Fruit fly (Drosophila melanogaster): ENCODE data around the gene CG9951.

CG9951 gene

DNA sequence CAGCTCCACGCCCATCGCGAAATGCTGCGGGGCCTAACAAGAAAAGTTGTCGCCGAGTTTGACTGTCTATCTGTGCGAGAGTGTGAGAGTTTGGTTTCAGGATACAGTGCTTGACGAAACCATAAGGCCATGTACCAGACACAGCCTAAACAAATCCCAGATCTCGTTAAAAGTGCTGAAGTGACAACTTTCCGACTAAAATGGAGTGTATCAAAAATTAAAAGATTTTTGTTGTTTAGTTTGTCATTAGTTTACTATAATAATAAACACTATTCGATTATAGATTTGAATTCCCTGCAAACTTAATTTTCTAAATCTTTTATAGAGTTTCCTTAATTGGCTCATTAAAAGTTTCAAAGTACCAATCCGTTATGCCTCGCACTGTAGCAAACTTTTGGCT, 30.7 kb downstream of the CG9951 start (continued):
- no peak for TF ChIP-seq ci (GFP tag; IDR thresholded peaks at IDR 0.05)
- peak; percentile 10 for TF ChIP-seq CG17359 (tag; optimal IDR thresholded peaks at IDR 0.05)
- no peak for TF ChIP-seq CG4820 (GFP tag; optimal IDR thresholded peaks at IDR 0.05)
- no peak for TF ChIP-seq Tbp (GFP tag; optimal IDR thresholded peaks at IDR 0.05)
- no peak for TF ChIP-seq CG13123 (GFP tag; optimal IDR thresholded peaks at IDR 0.05)
- TF ChIP-seq sim (GFP tag; IDR thresholded peaks at IDR 0.05): no peak
- no peak for TF ChIP-seq HLHmδ (GFP tag; optimal IDR thresholded peaks at IDR 0.05)
- TF ChIP-seq CG17802 (tag; optimal IDR thresholded peaks at IDR 0.05): no peak
- TF ChIP-seq danr (GFP tag; IDR thresholded peaks at IDR 0.05): no peak
- TF ChIP-seq vnd (GFP tag; IDR thresholded peaks at IDR 0.05; ENCODE audit: partially characterized antibody): no peak
- no peak for TF ChIP-seq CG17912 (GFP tag; optimal IDR thresholded peaks at IDR 0.05)
- no peak for TF ChIP-seq CG18619 (GFP tag; optimal IDR thresholded peaks at IDR 0.05)
- TF ChIP-seq pnt (GFP tag; optimal IDR thresholded peaks at IDR 0.05): no peak
- no peak for TF ChIP-seq CG2116 (GFP tag; optimal IDR thresholded peaks at IDR 0.05)
- TF ChIP-seq gro (GFP tag; optimal IDR thresholded peaks at IDR 0.05): peak; percentile 1
- TF ChIP-seq Nf-YB (GFP tag; optimal IDR thresholded peaks at IDR 0.05): no peak
- no peak for TF ChIP-seq CG33557 (GFP tag; optimal IDR thresholded peaks at IDR 0.05)
- no peak for TF ChIP-seq CG2199 (GFP tag; IDR thresholded peaks at IDR 0.05)
- TF ChIP-seq CG7745 (tag; optimal IDR thresholded peaks at IDR 0.05): no peak
- TF ChIP-seq ERR (GFP tag; optimal IDR thresholded peaks at IDR 0.05): no peak
- TF ChIP-seq CoRest (tag; optimal IDR thresholded peaks at IDR 0.05): peak; percentile 41
- TF ChIP-seq trem (tag; optimal IDR thresholded peaks at IDR 0.05): no peak
- no peak for TF ChIP-seq salm (tag; optimal IDR thresholded peaks at IDR 0.05)
- TF ChIP-seq CG11560 (tag; IDR thresholded peaks at IDR 0.05): no peak
- no peak for TF ChIP-seq schlank (tag; optimal IDR thresholded peaks at IDR 0.05)
- no peak for TF ChIP-seq CG1647 (GFP tag; optimal IDR thresholded peaks at IDR 0.05)
- TF ChIP-seq gcm (GFP tag; optimal IDR thresholded peaks at IDR 0.05): no peak
- no peak for TF ChIP-seq maf-S (GFP tag; optimal IDR thresholded peaks at IDR 0.05)
- TF ChIP-seq Usf (GFP tag; optimal IDR thresholded peaks at IDR 0.05): no peak
- peak; percentile 28; the same call in 1 of the 2 replicates for TF ChIP-seq lmd (GFP tag; IDR thresholded peaks at IDR 0.05)
- TF ChIP-seq dpn (GFP tag; optimal IDR thresholded peaks at IDR 0.05): no peak
- no peak for TF ChIP-seq emc (GFP tag; optimal IDR thresholded peaks at IDR 0.05)
- no peak for TF ChIP-seq cad (GFP tag; optimal IDR thresholded peaks at IDR 0.05)
- TF ChIP-seq tna (GFP tag; IDR thresholded peaks at IDR 0.05; ENCODE audit: partially characterized antibody): no peak
- TF ChIP-seq Ravus (GFP tag; IDR thresholded peaks at IDR 0.05): no peak
- no peak for TF ChIP-seq nerfin-2 (GFP tag; IDR thresholded peaks at IDR 0.05; ENCODE audit: partially characterized antibody)
- TF ChIP-seq CG8924 (tag; optimal IDR thresholded peaks at IDR 0.05): peak; percentile 23
- TF ChIP-seq CG8089 (GFP tag; optimal IDR thresholded peaks at IDR 0.05): no peak
- no peak for TF ChIP-seq Dad (GFP tag; optimal IDR thresholded peaks at IDR 0.05)
- peak; percentile 63 for TF ChIP-seq CG11504 (tag; optimal IDR thresholded peaks at IDR 0.05)
- TF ChIP-seq Doc3 (GFP tag; IDR thresholded peaks at IDR 0.05; ENCODE audit: partially characterized antibody): no peak
- TF ChIP-seq B-H1 (GFP tag; IDR thresholded peaks at IDR 0.05): no peak
- TF ChIP-seq disco-r (GFP tag; optimal IDR thresholded peaks at IDR 0.05): no peak
- no peak for TF ChIP-seq CG17612 (GFP tag; IDR thresholded peaks at IDR 0.05)
- peak; percentile 9 for TF ChIP-seq CG9727 (GFP tag; optimal IDR thresholded peaks at IDR 0.05)
- no peak for TF ChIP-seq bbx (GFP tag; IDR thresholded peaks at IDR 0.05; ENCODE audit: partially characterized antibody)
- TF ChIP-seq Blimp-1 (GFP tag; optimal IDR thresholded peaks at IDR 0.05): no peak
- TF ChIP-seq CG32532 (GFP tag; IDR thresholded peaks at IDR 0.05): peak; percentile 43; the same call in 1 of the 2 replicates
- no peak for TF ChIP-seq Neu2 (GFP tag; optimal IDR thresholded peaks at IDR 0.05; ENCODE audit: borderline replicate concordance)
- TF ChIP-seq hbn (GFP tag; IDR thresholded peaks at IDR 0.05; ENCODE audit: partially characterized antibody): no peak
- TF ChIP-seq CG11093 (GFP tag; IDR thresholded peaks at IDR 0.05): no peak
- TF ChIP-seq CG3281 (GFP tag; optimal IDR thresholded peaks at IDR 0.05): peak; percentile 35

Measured in whole organism, embryonic.